Fruit fly (Drosophila melanogaster) whole organism, embryonic: ENCODE results near the gene Shaw.

ENCODE experiments used
- Antp ChIP-seq: fragments of 200-800 bp; sonication (Bioruptor generic); optimal IDR thresholded peaks from 3 replicates; lab custom pipeline; 2016; ENCODE audit warnings: missing biosample characterization, missing genetic modification characterization
- Asciz ChIP-seq: fragments of 200-800 bp; sonication (Bioruptor generic); optimal IDR thresholded peaks from 2 replicates; lab custom pipeline; 2017; ENCODE audit warnings: missing biosample characterization, mild to moderate bottlenecking, missing genetic modification characterization, missing genetic modification reagents
- Atf-2 ChIP-seq: fragments of 200-800 bp; sonication (Bioruptor generic); optimal IDR thresholded peaks from 2 replicates; lab custom pipeline; 2016; ENCODE audit warnings: missing biosample characterization, missing genetic modification characterization
- Atf3 ChIP-seq: fragments of 200-800 bp; sonication (Bioruptor generic); optimal IDR thresholded peaks from 3 replicates; lab custom pipeline; 2016; ENCODE audit warnings: missing biosample characterization, missing genetic modification characterization
- CG10147 ChIP-seq: fragments of 200-800 bp; sonication (Bioruptor generic); optimal IDR thresholded peaks from 2 replicates; lab custom pipeline; 2019; ENCODE audit warnings: missing biosample characterization, mild to moderate bottlenecking, missing genetic modification characterization, moderate library complexity
- CG10321 ChIP-seq: fragments of 200-800 bp; sonication (Bioruptor generic); IDR thresholded peaks from 2 replicates; pipeline ENCODE4 v1.3.6; 2022; ENCODE audit warnings: missing biosample characterization, missing genetic modification characterization
- CG12942 ChIP-seq: fragments of 200-800 bp; sonication (Bioruptor generic); optimal IDR thresholded peaks from 3 replicates; lab custom pipeline; 2016; ENCODE audit warnings: missing biosample characterization, missing genetic modification characterization
- CG13894 ChIP-seq: fragments of 200-800 bp; sonication (Bioruptor generic); optimal IDR thresholded peaks from 3 replicates; lab custom pipeline; 2018; ENCODE audit warnings: missing biosample characterization, mild to moderate bottlenecking, missing genetic modification characterization, moderate library complexity
- CG1529 ChIP-seq: fragments of 200-800 bp; sonication (Bioruptor generic); optimal IDR thresholded peaks from 3 replicates; lab custom pipeline; 2018; ENCODE audit warnings: missing biosample characterization, missing genetic modification characterization
- CG16863 ChIP-seq: fragments of 200-800 bp; sonication (Bioruptor generic); optimal IDR thresholded peaks from 3 replicates; lab custom pipeline; 2016; ENCODE audit warnings: missing biosample characterization, missing genetic modification characterization
- CG1832 ChIP-seq: fragments of 200-800 bp; sonication (Bioruptor generic); optimal IDR thresholded peaks from 2 replicates; lab custom pipeline; 2017; ENCODE audit warnings: missing biosample characterization, mild to moderate bottlenecking, missing genetic modification characterization, inconsistent platforms
- CG2199 ChIP-seq: fragments of 200-800 bp; sonication (Bioruptor generic); IDR thresholded peaks from 3 replicates; pipeline ENCODE4 v1.3.6; 2022; ENCODE audit warnings: missing biosample characterization, missing genetic modification characterization
- CG3163 ChIP-seq: fragments of 200-800 bp; sonication (Bioruptor generic); optimal IDR thresholded peaks from 3 replicates; lab custom pipeline; 2016; ENCODE audit warnings: missing biosample characterization, missing genetic modification characterization
- CG32772 ChIP-seq: fragments of 200-800 bp; sonication (Bioruptor generic); IDR thresholded peaks from 2 replicates; pipeline ENCODE4 v1.3.6; 2022; ENCODE audit warnings: missing biosample characterization, missing genetic modification characterization
- CG34224 ChIP-seq: fragments of 200-800 bp; sonication (Bioruptor generic); IDR thresholded peaks from 3 replicates; pipeline ENCODE4 v1.3.6; 2022; ENCODE audit warnings: missing biosample characterization, missing genetic modification characterization; ENCODE audit not compliant: partially characterized antibody
- CG34422 ChIP-seq: fragments of 200-800 bp; sonication (Bioruptor generic); IDR thresholded peaks from 3 replicates; pipeline ENCODE4 v1.3.6; 2022; ENCODE audit warnings: missing biosample characterization, missing genetic modification characterization
- CG4424 ChIP-seq: fragments of 200-800 bp; sonication (Bioruptor generic); optimal IDR thresholded peaks from 3 replicates; lab custom pipeline; 2016; ENCODE audit warnings: missing biosample characterization, missing genetic modification characterization
- CG5180 ChIP-seq: fragments of 200-800 bp; sonication (Bioruptor generic); optimal IDR thresholded peaks from 3 replicates; lab custom pipeline; 2017; ENCODE audit warnings: missing biosample characterization, missing genetic modification characterization, mild to moderate bottlenecking, moderate library complexity, missing genetic modification reagents
- CG9817 ChIP-seq: fragments of 200-800 bp; sonication (Bioruptor generic); optimal IDR thresholded peaks from 2 replicates; lab custom pipeline; 2018; ENCODE audit warnings: missing biosample characterization, mild to moderate bottlenecking, missing genetic modification characterization, moderate library complexity
- Deaf1 ChIP-seq: fragments of 200-800 bp; optimal IDR thresholded peaks from 3 replicates; lab custom pipeline; 2019; ENCODE audit warnings: missing biosample characterization, mild to moderate bottlenecking, missing genetic modification characterization, moderate library complexity
- E2f2 ChIP-seq: fragments of 200-800 bp; sonication (Bioruptor generic); IDR thresholded peaks from 2 replicates; pipeline ENCODE4 v1.3.6; 2022; ENCODE audit warnings: missing biosample characterization, missing genetic modification characterization
- H15 ChIP-seq: fragments of 200-800 bp; sonication (Bioruptor generic); IDR thresholded peaks from 3 replicates; pipeline ENCODE4 v1.3.6; 2022; ENCODE audit warnings: missing biosample characterization, missing genetic modification characterization
- Mrtf ChIP-seq: fragments of 200-800 bp; sonication (Bioruptor generic); IDR thresholded peaks from 3 replicates; pipeline ENCODE4 v1.3.6; 2022; ENCODE audit warnings: missing biosample characterization, missing genetic modification characterization
- NC2α ChIP-seq: fragments of 200-800 bp; sonication (Bioruptor generic); optimal IDR thresholded peaks from 2 replicates; lab custom pipeline; 2016; ENCODE audit warnings: missing biosample characterization, missing genetic modification characterization
- Nf-YB ChIP-seq: fragments of 200-800 bp; sonication (Bioruptor generic); optimal IDR thresholded peaks from 3 replicates; lab custom pipeline; 2019; ENCODE audit warnings: missing biosample characterization, mild to moderate bottlenecking, missing genetic modification characterization, moderate library complexity
- Nf-YC ChIP-seq: fragments of 200-800 bp; optimal IDR thresholded peaks from 3 replicates; lab custom pipeline; 2019; ENCODE audit warnings: missing biosample characterization, mild to moderate bottlenecking, missing genetic modification characterization, moderate library complexity
- Ptx1 ChIP-seq: fragments of 200-800 bp; sonication (Bioruptor generic); IDR thresholded peaks from 2 replicates; pipeline ENCODE4 v1.3.6; 2022; ENCODE audit warnings: missing biosample characterization, missing genetic modification characterization
- Trl ChIP-seq, 3 experiments: fragments of >200 bp in 2 of 3; fragments of 200-800 bp in 1 of 3; sonication (Bioruptor generic) in 1 of 3; optimal IDR thresholded peaks; 2 replicates in 1 of 3; 3 replicates in 2 of 3; lab custom pipeline; 2016 to 2017; ENCODE audit warnings: missing biosample characterization in 1 of 3, missing genetic modification characterization in 1 of 3
- al ChIP-seq: fragments of 200-800 bp; sonication (Bioruptor generic); IDR thresholded peaks from 2 replicates; pipeline ENCODE4 v1.3.6; 2022; ENCODE audit warnings: missing biosample characterization, missing genetic modification characterization
- ap ChIP-seq: fragments of 200-800 bp; sonication (Bioruptor generic); IDR thresholded peaks from 2 replicates; pipeline ENCODE4 v1.3.6; 2022; ENCODE audit warnings: missing biosample characterization, missing genetic modification characterization
- az2 ChIP-seq: fragments of 200-800 bp; sonication (Bioruptor generic); optimal IDR thresholded peaks from 3 replicates; lab custom pipeline; 2016; ENCODE audit warnings: missing biosample characterization, missing genetic modification characterization
- cad ChIP-seq: fragments of >200 bp; optimal IDR thresholded peaks from 2 replicates; lab custom pipeline; 2017; ENCODE audit warnings: missing biosample characterization, missing genetic modification characterization
- ci ChIP-seq: fragments of 200-800 bp; sonication (Bioruptor generic); IDR thresholded peaks from 3 replicates; pipeline ENCODE4 v1.3.6; 2022; ENCODE audit warnings: missing biosample characterization, missing genetic modification characterization
- crol ChIP-seq: fragments of 200-800 bp; sonication (Bioruptor generic); IDR thresholded peaks from 2 replicates; pipeline ENCODE4 v1.3.6; 2022; ENCODE audit warnings: missing biosample characterization, missing genetic modification characterization
- gcm2 ChIP-seq: fragments of 200-800 bp; sonication (Bioruptor generic); optimal IDR thresholded peaks from 2 replicates; lab custom pipeline; 2016; ENCODE audit warnings: missing biosample characterization, missing genetic modification characterization
- inv ChIP-seq: fragments of 200-800 bp; sonication (Bioruptor generic); IDR thresholded peaks from 2 replicates; pipeline ENCODE4 v1.3.6; 2022; ENCODE audit warnings: missing biosample characterization, missing genetic modification characterization; ENCODE audit not compliant: partially characterized antibody
- lola ChIP-seq, 3 experiments: fragments of >200 bp in 2 of 3; fragments of 200-800 bp in 1 of 3; sonication (Bioruptor generic) in 1 of 3; optimal IDR thresholded peaks; 2 replicates each; lab custom pipeline; 2017 to 2019; ENCODE audit warnings: missing biosample characterization in 3 of 3, missing genetic modification characterization in 3 of 3, mild to moderate bottlenecking in 1 of 3, moderate library complexity in 1 of 3
- mam ChIP-seq: fragments of 200-800 bp; sonication (Bioruptor generic); optimal IDR thresholded peaks from 3 replicates; lab custom pipeline; 2016; ENCODE audit warnings: missing biosample characterization, missing genetic modification characterization
- nau ChIP-seq: fragments of 200-800 bp; sonication (Bioruptor generic); optimal IDR thresholded peaks from 3 replicates; lab custom pipeline; 2017; ENCODE audit warnings: missing biosample characterization, mild to moderate bottlenecking, missing genetic modification characterization, missing genetic modification reagents
- p53 ChIP-seq: fragments of 200-800 bp; sonication (Bioruptor generic); optimal IDR thresholded peaks from 2 replicates; lab custom pipeline; 2016; ENCODE audit warnings: missing biosample characterization, missing genetic modification characterization
- pros ChIP-seq: fragments of 200-800 bp; sonication (Bioruptor generic); optimal IDR thresholded peaks from 3 replicates; lab custom pipeline; 2019; ENCODE audit warnings: missing biosample characterization, mild to moderate bottlenecking, missing genetic modification characterization, moderate library complexity
- run ChIP-seq: fragments of 200-800 bp; sonication (Bioruptor generic); optimal IDR thresholded peaks from 3 replicates; lab custom pipeline; 2018; ENCODE audit warnings: missing biosample characterization, mild to moderate bottlenecking, missing genetic modification characterization
- sc ChIP-seq, 3 experiments: fragments of >200 bp in 2 of 3; fragments of 200-800 bp in 1 of 3; sonication (Bioruptor generic) in 1 of 3; optimal IDR thresholded peaks; 2 replicates in 2 of 3; 3 replicates in 1 of 3; lab custom pipeline; 2017; ENCODE audit warnings: mild to moderate bottlenecking in 1 of 3, missing biosample characterization in 1 of 3, missing genetic modification characterization in 1 of 3, missing genetic modification reagents in 1 of 3
- seq ChIP-seq: fragments of 200-800 bp; sonication (Bioruptor generic); IDR thresholded peaks from 2 replicates; pipeline ENCODE4 v1.3.6; 2022; ENCODE audit warnings: missing biosample characterization, missing genetic modification characterization
- so ChIP-seq: fragments of 200-800 bp; sonication (Bioruptor generic); IDR thresholded peaks from 3 replicates; pipeline ENCODE4 v1.3.6; 2022; ENCODE audit warnings: missing biosample characterization, missing genetic modification characterization
- tap ChIP-seq: fragments of 200-800 bp; optimal IDR thresholded peaks from 3 replicates; lab custom pipeline; 2019; ENCODE audit warnings: missing biosample characterization, mild to moderate bottlenecking, missing genetic modification characterization, moderate library complexity
- tna ChIP-seq: fragments of 200-800 bp; sonication (Bioruptor generic); IDR thresholded peaks from 2 replicates; pipeline ENCODE4 v1.3.6; 2022; ENCODE audit warnings: missing biosample characterization, missing genetic modification characterization; ENCODE audit not compliant: partially characterized antibody
- vvl ChIP-seq: fragments of 200-800 bp; sonication (Bioruptor generic); IDR thresholded peaks from 2 replicates; pipeline ENCODE4 v1.3.6; 2022; ENCODE audit warnings: missing biosample characterization, missing genetic modification characterization
- wdn ChIP-seq: fragments of 200-800 bp; sonication (Bioruptor generic); IDR thresholded peaks from 2 replicates; pipeline ENCODE4 v1.3.6; 2022; ENCODE audit warnings: missing biosample characterization, missing genetic modification characterization

Shaw gene

dm6 chr2L:3675770-3676169 is 42.2 kb upstream of the Shaw start (continued):
- TF ChIP-seq CG9817 (tag; lab: Kevin White, UChicago), result peak; percentile 4
- peak; percentile 69 for TF ChIP-seq ci
- no peak; the same call in 2 of the 3 replicates for TF ChIP-seq CG34422 (GFP tag; lab: Robert Waterston, UW)
- TF ChIP-seq sc (optimal IDR thresholded peaks at IDR 0.05; lab: Kevin White, UChicago), result no peak
- no peak for TF ChIP-seq sc (GFP tag; optimal IDR thresholded peaks at IDR 0.05; lab: Kevin White, UChicago)
- TF ChIP-seq Nf-YB (GFP tag; lab: Kevin White, UChicago), result peak; percentile 6
- TF ChIP-seq run, result no peak
- 0 out of 2 replicates have a peak, but pooled peaks have one; percentile 14 for TF ChIP-seq Ptx1
- TF ChIP-seq CG1529 (GFP tag; lab: Kevin White, UChicago), result no peak
- no peak for TF ChIP-seq ap (GFP tag; lab: Robert Waterston, UW)
- no peak for TF ChIP-seq p53 (GFP tag; lab: Kevin White, UChicago)
- TF ChIP-seq gcm2 (GFP tag; lab: Kevin White, UChicago), result no peak
- TF ChIP-seq inv (GFP tag; lab: Robert Waterston, UW), result no peak
- peak in 1 of 3 experiments; percentile 72 for TF ChIP-seq lola (GFP tag; optimal IDR thresholded peaks at IDR 0.05; lab: Kevin White, UChicago)
- no peak for TF ChIP-seq CG10147 (GFP tag; lab: Kevin White, UChicago)
- peak; percentile 17 for TF ChIP-seq CG4424 (GFP tag; lab: Kevin White, UChicago)
- TF ChIP-seq CG13894, result no peak
- peak; percentile 20 for TF ChIP-seq Antp (GFP tag; lab: Kevin White, UChicago)
- TF ChIP-seq CG5180 (GFP tag; lab: Kevin White, UChicago), result no peak
- no peak for TF ChIP-seq CG34224 (GFP tag; lab: Robert Waterston, UW)
- TF ChIP-seq CG3163, result no peak
- no peak for TF ChIP-seq tna (GFP tag; lab: Robert Waterston, UW)
- no peak for TF ChIP-seq Atf-2 (GFP tag; lab: Kevin White, UChicago)
- no peak for TF ChIP-seq cad (GFP tag; lab: Kevin White, UChicago)
- TF ChIP-seq so (GFP tag; lab: Robert Waterston, UW), result no peak
- peak; percentile 6 for TF ChIP-seq az2 (GFP tag; lab: Kevin White, UChicago)
- peak; percentile 12 for TF ChIP-seq CG16863 (GFP tag; lab: Kevin White, UChicago)
- TF ChIP-seq nau, result no peak
- TF ChIP-seq mam (GFP tag; lab: Kevin White, UChicago), result no peak
- TF ChIP-seq CG32772 (GFP tag; lab: Robert Waterston, UW), result 0 out of 2 replicates have a peak, but pooled peaks have one; percentile 7
- TF ChIP-seq E2f2 (GFP tag; lab: Robert Waterston, UW), result 0 out of 2 replicates have a peak, but pooled peaks have one; percentile 7

DNA sequence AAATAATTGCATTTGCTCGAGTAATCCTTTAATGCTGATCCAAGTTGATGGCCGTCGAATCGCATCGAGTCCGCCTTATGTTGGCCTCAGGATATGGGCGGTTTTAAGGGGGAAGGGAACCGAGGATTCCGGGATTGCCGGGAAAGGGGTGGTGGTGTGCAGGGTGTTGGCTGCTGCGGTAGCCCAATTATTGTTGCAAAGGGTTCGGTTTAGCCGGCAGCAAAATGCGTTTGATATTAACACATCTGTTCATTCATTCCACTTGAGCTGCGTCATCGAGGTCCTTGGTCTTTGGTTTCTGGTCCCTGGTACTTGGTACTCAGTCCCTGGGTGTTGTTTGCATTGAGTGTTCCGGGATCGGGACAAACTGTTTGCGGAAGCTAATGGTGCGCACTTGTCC is 36.6 kb upstream of the Shaw start:
- TF ChIP-seq Mrtf (GFP tag; lab: Robert Waterston, UW) (0 out of 3 replicates have a peak, but pooled peaks have one; percentile 11), crol (GFP tag; lab: Robert Waterston, UW) (peak; percentile 31; the same call in 1 of the 2 replicates), tap (tag; lab: Kevin White, UChicago) (peak; percentile 50), pros (GFP tag; lab: Kevin White, UChicago) (peak; percentile 57), CG2199 (GFP tag; lab: Robert Waterston, UW) (no peak)

dm6 chr2L:3682489-3682888 is 35.5 kb upstream of the Shaw start:
- no peak for TF ChIP-seq Asciz (GFP tag; lab: Kevin White, UChicago)
- peak; percentile 87 for TF ChIP-seq Nf-YB (GFP tag; lab: Kevin White, UChicago)
- peak; percentile 34 for TF ChIP-seq Deaf1 (tag; lab: Kevin White, UChicago)
- no peak for TF ChIP-seq Atf3 (GFP tag; lab: Kevin White, UChicago)
- peak; percentile 93 for TF ChIP-seq Nf-YC (tag; lab: Kevin White, UChicago)
- TF ChIP-seq seq (GFP tag; lab: Robert Waterston, UW), result peak; percentile 74; the same call in 1 of the 2 replicates
- peak in 1 of 2 experiments; percentile 5 for TF ChIP-seq Trl (optimal IDR thresholded peaks at IDR 0.05; lab: Kevin White, UChicago)
- no peak for TF ChIP-seq Trl (GFP tag; optimal IDR thresholded peaks at IDR 0.05; lab: Kevin White, UChicago)
- peak; percentile 81 for TF ChIP-seq CG10321 (GFP tag; lab: Robert Waterston, UW)
- no peak for TF ChIP-seq CG12942
- no peak for TF ChIP-seq al (GFP tag; lab: Robert Waterston, UW)
- no peak for TF ChIP-seq H15
- TF ChIP-seq wdn (GFP tag; lab: Robert Waterston, UW), result no peak
- TF ChIP-seq CG1832 (GFP tag; lab: Kevin White, UChicago), result peak; percentile 45
- TF ChIP-seq vvl (GFP tag; lab: Robert Waterston, UW), result peak; percentile 29; the same call in 1 of the 2 replicates
- no peak for TF ChIP-seq NC2α (GFP tag; lab: Kevin White, UChicago)
